Worm (Caenorhabditis elegans): Measurements from ENCODE around the gene uev-2.

ce11 chrIII:5572806-5573205, 10.1 kb upstream of the uev-2 start:
- TF ChIP-seq mab-5 (tag; optimal IDR thresholded peaks at IDR 0.05) = no peak
- TF ChIP-seq nhr-28 (tag; optimal IDR thresholded peaks at IDR 0.05) = no peak
- no peak for TF ChIP-seq blmp-1 (tag; optimal IDR thresholded peaks at IDR 0.05)
- no peak for TF ChIP-seq tbx-8 (GFP tag; optimal IDR thresholded peaks at IDR 0.05)
- no peak for TF ChIP-seq unc-62 (GFP tag; optimal IDR thresholded peaks at IDR 0.05)
- TF ChIP-seq ceh-43 (GFP tag; optimal IDR thresholded peaks at IDR 0.05) = no peak
- TF ChIP-seq elt-1 (tag; optimal IDR thresholded peaks at IDR 0.05; ENCODE audit: borderline replicate concordance, insufficient read depth) = no peak
- TF ChIP-seq elt-3 (tag; optimal IDR thresholded peaks at IDR 0.05) = no peak
- TF ChIP-seq lsy-2 (tag; optimal IDR thresholded peaks at IDR 0.05) = no peak
- TF ChIP-seq lin-32 (GFP tag; optimal IDR thresholded peaks at IDR 0.05) = no peak
- no peak for TF ChIP-seq nhr-76 (tag; optimal IDR thresholded peaks at IDR 0.05)
- no peak for TF ChIP-seq ztf-11 (tag; optimal IDR thresholded peaks at IDR 0.05)
- TF ChIP-seq snpc-4 (tag; optimal IDR thresholded peaks at IDR 0.05) = no peak

All from whole organism, mixed stage, embryonic.